Worm (Caenorhabditis elegans) whole organism, early embryonic: Measurements from ENCODE around the gene srw-10.

Experiments used
- B0310.2 ChIP-seq: sonication (generic microtip); optimal IDR thresholded peaks from 2 replicates; lab custom pipeline; 2016; ENCODE audit warnings: mild to moderate bottlenecking, missing genetic modification characterization, missing compliant biosample characterization
- F13C5.2 ChIP-seq: sonication (generic microtip); optimal IDR thresholded peaks from 2 replicates; lab custom pipeline; 2017; ENCODE audit warnings: mild to moderate bottlenecking, missing genetic modification characterization, inconsistent platforms, missing compliant biosample characterization
- aly-1 ChIP-seq: sonication (generic microtip); optimal IDR thresholded peaks from 2 replicates; lab custom pipeline; 2016; ENCODE audit warnings: missing genetic modification characterization, missing compliant biosample characterization
- ama-1 ChIP-seq: fragments of 150-350 bp; optimal IDR thresholded peaks from 2 replicates; lab custom pipeline; 2014
- ceh-13 ChIP-seq: fragments of 200-800 bp; sonication (Bioruptor generic); optimal IDR thresholded peaks from 2 replicates; lab custom pipeline; 2018; ENCODE audit warnings: mild to moderate bottlenecking, missing genetic modification characterization, missing compliant biosample characterization
- ceh-36 ChIP-seq: sonication (generic microtip); optimal IDR thresholded peaks from 2 replicates; lab custom pipeline; 2016; ENCODE audit warnings: missing genetic modification characterization, inconsistent platforms, missing compliant biosample characterization
- hmbx-1 ChIP-seq: sonication (generic microtip); optimal IDR thresholded peaks from 2 replicates; lab custom pipeline; 2016; ENCODE audit warnings: mild to moderate bottlenecking, missing genetic modification characterization, missing compliant biosample characterization
- hmg-4 ChIP-seq: fragments of 200-800 bp; sonication (Bioruptor generic); optimal IDR thresholded peaks from 2 replicates; lab custom pipeline; 2018; ENCODE audit warnings: mild to moderate bottlenecking, missing genetic modification characterization, missing compliant biosample characterization
- hnd-1 ChIP-seq: sonication (generic microtip); optimal IDR thresholded peaks from 2 replicates; lab custom pipeline; 2016; ENCODE audit warnings: missing genetic modification characterization, missing compliant biosample characterization
- pes-1 ChIP-seq: fragments of 200-800 bp; sonication (Bioruptor generic); IDR thresholded peaks from 2 replicates; pipeline ENCODE4 v1.3.6; 2022; ENCODE audit warnings: missing genetic modification reagents, missing genetic modification characterization, missing compliant biosample characterization
- scrt-1 ChIP-seq: fragments of 200-800 bp; sonication (Bioruptor generic); IDR thresholded peaks from 2 replicates; pipeline ENCODE4 v1.3.6; 2022; ENCODE audit warnings: missing genetic modification characterization, missing compliant biosample characterization
- tra-4 ChIP-seq: sonication (generic microtip); optimal IDR thresholded peaks from 2 replicates; lab custom pipeline; 2017; ENCODE audit warnings: missing genetic modification characterization, missing compliant biosample characterization

ce11 chrIII:12798469-12798868 is 43.3 kb downstream of the srw-10 start, which contains the start of gene agmo-1:
- no peak for TF ChIP-seq tra-4 (tag; lab: Kevin White, UChicago)
- TF ChIP-seq ceh-13 (GFP tag; lab: Kevin White, UChicago), result no peak
- TF ChIP-seq hnd-1, result no peak
- no peak for TF ChIP-seq pes-1 (GFP tag; lab: Robert Waterston, UW)
- TF ChIP-seq ama-1 (lab: Kevin White, UChicago), result no peak
- no peak for TF ChIP-seq hmbx-1 (tag; lab: Kevin White, UChicago)
- TF ChIP-seq B0310.2, result no peak
- no peak for TF ChIP-seq aly-1
- no peak for TF ChIP-seq hmg-4 (GFP tag; lab: Kevin White, UChicago)
- no peak for TF ChIP-seq scrt-1 (GFP tag; lab: Robert Waterston, UW)
- no peak for TF ChIP-seq ceh-36
- no peak for TF ChIP-seq F13C5.2 (tag; lab: Kevin White, UChicago)
